Worm (Caenorhabditis elegans) whole organism, L4 larva: ENCODE data around the gene C26E6.1.

ENCODE experiments used
- F37D6.2 ChIP-seq: sonication (generic microtip); optimal IDR thresholded peaks from 2 replicates; lab custom pipeline; 2016; ENCODE audit warnings: mild to moderate bottlenecking, missing genetic modification characterization, missing compliant biosample characterization
- Y105C5A.15 ChIP-seq: fragments of 200-800 bp; sonication (Bioruptor generic); IDR thresholded peaks from 2 replicates; pipeline ENCODE4 v1.3.6; 2022; ENCODE audit warnings: missing genetic modification characterization, missing compliant biosample characterization
- Y75B8A.6 ChIP-seq: fragments of 200-800 bp; sonication (Bioruptor generic); IDR thresholded peaks from 2 replicates; pipeline ENCODE4 v1.3.6; 2022; ENCODE audit warnings: missing genetic modification reagents, missing genetic modification characterization, missing compliant biosample characterization
- ZK337.2 ChIP-seq: fragments of 200-800 bp; sonication (Bioruptor generic); IDR thresholded peaks from 2 replicates; pipeline ENCODE4 v1.3.6; 2022; ENCODE audit warnings: missing genetic modification reagents, missing genetic modification characterization, missing compliant biosample characterization
- ZK546.5 ChIP-seq, 2 experiments: sonication (generic microtip); optimal IDR thresholded peaks; 2 replicates each; lab custom pipeline; 2017; ENCODE audit warnings: missing biosample characterization in 2 of 2, missing genetic modification characterization in 2 of 2
- aha-1 ChIP-seq: fragments of 150-350 bp; peaks from one replicate; lab custom pipeline; 2014; ENCODE audit warnings: missing biosample characterization, missing genetic modification characterization
- aly-2 ChIP-seq: sonication (generic microtip); optimal IDR thresholded peaks from 2 replicates; lab custom pipeline; 2018; ENCODE audit warnings: missing biosample characterization, missing genetic modification characterization
- ama-1 ChIP-seq: fragments of 150-350 bp; optimal IDR thresholded peaks from 2 replicates; lab custom pipeline; 2014; ENCODE audit warnings: inconsistent platforms, mixed read lengths
- ceh-20 ChIP-seq: fragments of 200-800 bp; sonication (Bioruptor generic); IDR thresholded peaks from 2 replicates; pipeline ENCODE4 v1.3.6; 2022; ENCODE audit warnings: missing genetic modification reagents, missing genetic modification characterization, missing compliant biosample characterization
- ceh-44 ChIP-seq: fragments of 200-800 bp; sonication (Bioruptor generic); IDR thresholded peaks from 2 replicates; pipeline ENCODE4 v1.3.6; 2022; ENCODE audit warnings: missing genetic modification reagents, missing genetic modification characterization, missing compliant biosample characterization
- ctbp-1 ChIP-seq: fragments of 200-800 bp; sonication (Bioruptor generic); IDR thresholded peaks from 2 replicates; pipeline ENCODE4 v1.3.6; 2022; ENCODE audit warnings: missing genetic modification reagents, missing genetic modification characterization, missing compliant biosample characterization
- duxl-1 ChIP-seq: sonication (generic microtip); optimal IDR thresholded peaks from 2 replicates; lab custom pipeline; 2016; ENCODE audit warnings: mild to moderate bottlenecking, missing genetic modification characterization, moderate library complexity, missing compliant biosample characterization; ENCODE audit not compliant: poor library complexity
- gei-8 ChIP-seq: fragments of 200-800 bp; sonication (Bioruptor generic); optimal IDR thresholded peaks from 2 replicates; lab custom pipeline; 2018; ENCODE audit warnings: mild to moderate bottlenecking, missing genetic modification characterization, missing compliant biosample characterization
- hlh-11 ChIP-seq: fragments of 200-800 bp; sonication (Bioruptor generic); optimal IDR thresholded peaks from 2 replicates; lab custom pipeline; 2018; ENCODE audit warnings: mild to moderate bottlenecking, missing genetic modification characterization, missing compliant biosample characterization
- hlh-30 ChIP-seq: sonication (generic microtip); optimal IDR thresholded peaks from 2 replicates; lab custom pipeline; 2017; ENCODE audit warnings: antibody characterized with exemption, mild to moderate bottlenecking, missing genetic modification characterization, missing compliant biosample characterization; ENCODE audit not compliant: insufficient read depth
- hmg-1.1 ChIP-seq: fragments of 200-800 bp; sonication (Bioruptor generic); IDR thresholded peaks from 2 replicates; pipeline ENCODE4 v1.3.6; 2022; ENCODE audit warnings: missing genetic modification reagents, missing genetic modification characterization, missing compliant biosample characterization
- lir-3 ChIP-seq: sonication (generic microtip); optimal IDR thresholded peaks from 2 replicates; lab custom pipeline; 2016; ENCODE audit warnings: mild to moderate bottlenecking, missing genetic modification characterization, missing compliant biosample characterization
- madf-5 ChIP-seq, 2 experiments: fragments of 200-800 bp; sonication (Bioruptor generic); IDR thresholded peaks; 2 replicates each; pipeline ENCODE4 v1.3.6; 2022; ENCODE audit warnings: missing compliant biosample characterization in 2 of 2, missing genetic modification characterization in 2 of 2
- madf-9 ChIP-seq: fragments of 200-800 bp; sonication (Bioruptor generic); conservative IDR thresholded peaks from 2 replicates; pipeline ENCODE4 v1.3.6; 2022; ENCODE audit warnings: missing genetic modification reagents, missing genetic modification characterization, missing compliant biosample characterization
- mdl-1 ChIP-seq, 2 experiments: fragments of 150-350 bp in 1 of 2; sonication (generic microtip) in 1 of 2; optimal IDR thresholded peaks; 2 replicates each; lab custom pipeline; 2014 to 2017; ENCODE audit warnings: missing biosample characterization in 2 of 2, missing genetic modification characterization in 2 of 2
- mep-1 ChIP-seq: fragments of 150-350 bp; sonication (generic microtip); optimal IDR thresholded peaks from 3 replicates; lab custom pipeline; 2014; ENCODE audit warnings: missing biosample characterization, missing genetic modification characterization
- mxl-2 ChIP-seq: fragments of 200-800 bp; sonication (Bioruptor generic); conservative IDR thresholded peaks from 2 replicates; pipeline ENCODE4 v1.3.6; 2022; ENCODE audit warnings: missing genetic modification reagents, missing genetic modification characterization, missing compliant biosample characterization
- nhr-102 ChIP-seq: sonication (generic microtip); optimal IDR thresholded peaks from 2 replicates; lab custom pipeline; 2016; ENCODE audit warnings: mild to moderate bottlenecking, missing genetic modification characterization, moderate library complexity, missing compliant biosample characterization
- nhr-111 ChIP-seq: fragments of 200-800 bp; sonication (Bioruptor generic); optimal IDR thresholded peaks from 2 replicates; lab custom pipeline; 2018; ENCODE audit warnings: mild to moderate bottlenecking, missing genetic modification characterization, missing compliant biosample characterization
- nhr-25 ChIP-seq: sonication (generic microtip); optimal IDR thresholded peaks from 2 replicates; lab custom pipeline; 2017; ENCODE audit warnings: missing genetic modification characterization, mild to moderate bottlenecking, missing compliant biosample characterization, antibody characterized with exemption, moderate library complexity, borderline replicate concordance; ENCODE audit not compliant: insufficient read depth
- nhr-28 ChIP-seq: fragments of 150-350 bp; optimal IDR thresholded peaks from 2 replicates; lab custom pipeline; 2014; ENCODE audit warnings: missing biosample characterization, missing genetic modification characterization
- nhr-42 ChIP-seq: fragments of 200-800 bp; sonication (Bioruptor generic); IDR thresholded peaks from 2 replicates; pipeline ENCODE4 v1.3.6; 2022; ENCODE audit warnings: missing genetic modification characterization, missing compliant biosample characterization
- pha-4 ChIP-seq, 2 experiments: fragments of 150-350 bp in 1 of 2; fragments of 200-800 bp in 1 of 2; sonication (Bioruptor generic) in 1 of 2; IDR thresholded peaks in 1 of 2; optimal IDR thresholded peaks in 1 of 2; 2 replicates each; pipeline versions ENCODE4 v1.3.6 to Lab custom; 2014 to 2022; ENCODE audit warnings: missing genetic modification characterization in 2 of 2, missing genetic modification reagents in 2 of 2, missing biosample characterization in 1 of 2, missing compliant biosample characterization in 1 of 2
- php-3 ChIP-seq: fragments of 200-800 bp; sonication (Bioruptor generic); IDR thresholded peaks from 2 replicates; pipeline ENCODE4 v1.3.6; 2022; ENCODE audit warnings: missing genetic modification reagents, missing genetic modification characterization, missing compliant biosample characterization
- sdz-12 ChIP-seq: fragments of 200-800 bp; sonication (Bioruptor generic); optimal IDR thresholded peaks from 2 replicates; lab custom pipeline; 2018; ENCODE audit warnings: mild to moderate bottlenecking, missing genetic modification characterization, missing compliant biosample characterization
- set-16 ChIP-seq: fragments of 200-800 bp; sonication (Bioruptor generic); IDR thresholded peaks from 2 replicates; pipeline ENCODE4 v1.3.6; 2022; ENCODE audit warnings: missing genetic modification reagents, missing genetic modification characterization, missing compliant biosample characterization
- spr-1 ChIP-seq: sonication (generic microtip); optimal IDR thresholded peaks from 2 replicates; lab custom pipeline; 2016; ENCODE audit warnings: mild to moderate bottlenecking, missing genetic modification characterization, missing compliant biosample characterization
- spr-3 ChIP-seq: fragments of 200-800 bp; sonication (Bioruptor generic); optimal IDR thresholded peaks from 2 replicates; lab custom pipeline; 2018; ENCODE audit warnings: mild to moderate bottlenecking, missing genetic modification characterization, missing compliant biosample characterization
- zag-1 ChIP-seq: fragments of 150-350 bp; optimal IDR thresholded peaks from 2 replicates; lab custom pipeline; 2014; ENCODE audit warnings: missing biosample characterization, missing genetic modification characterization
- ztf-11 ChIP-seq: fragments of 150-350 bp; optimal IDR thresholded peaks from 2 replicates; lab custom pipeline; 2014; ENCODE audit warnings: missing biosample characterization, missing genetic modification characterization

Gene C26E6.1

DNA sequence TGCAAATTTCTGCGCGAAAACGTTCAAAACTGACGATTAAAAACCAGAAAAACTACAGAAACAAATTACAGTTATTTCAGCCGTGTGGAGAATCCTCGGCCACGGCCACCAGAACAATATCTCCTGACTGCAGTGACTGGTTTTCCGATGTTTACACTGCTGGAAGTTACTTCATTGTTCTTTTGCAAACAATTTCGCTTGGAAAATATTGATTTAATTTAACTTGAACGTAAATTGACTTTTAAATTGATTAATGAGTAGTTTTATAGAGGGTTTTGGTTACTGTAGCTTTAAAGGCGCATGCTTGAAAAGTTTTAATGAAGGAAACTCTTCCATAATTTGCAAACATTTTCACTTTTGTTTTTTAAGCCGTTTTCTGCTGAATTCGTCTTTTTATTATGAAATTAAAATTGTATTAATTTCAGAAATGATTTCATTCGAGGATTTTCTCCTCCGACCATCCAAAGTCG lies 42.3 kb downstream of the C26E6.1 start, which contains the start of gene smcr-8 (continued):
- TF ChIP-seq ceh-44 (GFP tag; lab: Robert Waterston, UW), result no peak
- no peak for TF ChIP-seq spr-1 (tag; lab: Kevin White, UChicago)
- TF ChIP-seq ctbp-1 (GFP tag; lab: Robert Waterston, UW), result no peak
- no peak for TF ChIP-seq hlh-11 (tag; lab: Kevin White, UChicago)
- no peak for TF ChIP-seq sdz-12 (GFP tag; lab: Kevin White, UChicago)
- TF ChIP-seq mdl-1 (tag; optimal IDR thresholded peaks at IDR 0.05; lab: Kevin White, UChicago), result no peak
- no peak for TF ChIP-seq mxl-2
- no peak for TF ChIP-seq duxl-1 (tag; lab: Kevin White, UChicago)
- TF ChIP-seq nhr-111 (GFP tag; lab: Kevin White, UChicago), result no peak
- no peak for TF ChIP-seq nhr-25 (tag; lab: Kevin White, UChicago)

DNA sequence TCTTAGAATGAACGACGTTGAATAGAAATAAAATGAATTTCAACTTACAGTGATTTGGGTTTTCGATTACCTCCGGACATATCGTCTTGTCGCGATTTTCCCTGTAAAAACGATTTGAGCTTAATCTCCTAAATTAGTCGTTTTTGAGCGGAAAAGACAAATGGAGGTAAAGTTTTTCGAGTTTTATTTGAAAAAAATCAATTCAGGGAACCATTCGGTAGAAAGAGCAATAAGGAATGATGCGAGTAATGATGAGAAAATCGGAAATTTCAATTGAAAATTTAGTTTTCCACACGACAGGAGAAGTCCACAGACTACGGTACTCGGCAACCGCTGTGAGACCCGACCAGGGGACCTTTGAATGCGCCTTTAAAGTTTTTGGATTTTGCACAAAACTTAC lies 45.6 kb downstream of the C26E6.1 start, which contains the start of gene R144.10:
Gene R144.10 (minus strand): TSS at position 101 of the 400 bp plus-strand sequence.
- TF ChIP-seq ztf-11 (tag; lab: Kevin White, UChicago) (no peak), lir-3 (no peak), Y105C5A.15 (GFP tag; lab: Robert Waterston, UW) (no peak), php-3 (GFP tag; lab: Robert Waterston, UW) (no peak), mep-1 (tag; lab: Kevin White, UChicago) (no peak), zag-1 (tag; lab: Kevin White, UChicago) (no peak), gei-8 (GFP tag; lab: Kevin White, UChicago) (no peak), spr-3 (GFP tag; lab: Kevin White, UChicago) (no peak), ceh-44 (GFP tag; lab: Robert Waterston, UW) (no peak), pha-4 (GFP tag; IDR thresholded peaks at IDR 0.05; lab: Robert Waterston, UW) (no peak), pha-4 (tag; optimal IDR thresholded peaks at IDR 0.05; lab: Kevin White, UChicago) (no peak), ama-1 (no peak), hmg-1.1 (GFP tag; lab: Robert Waterston, UW) (no peak)

DNA sequence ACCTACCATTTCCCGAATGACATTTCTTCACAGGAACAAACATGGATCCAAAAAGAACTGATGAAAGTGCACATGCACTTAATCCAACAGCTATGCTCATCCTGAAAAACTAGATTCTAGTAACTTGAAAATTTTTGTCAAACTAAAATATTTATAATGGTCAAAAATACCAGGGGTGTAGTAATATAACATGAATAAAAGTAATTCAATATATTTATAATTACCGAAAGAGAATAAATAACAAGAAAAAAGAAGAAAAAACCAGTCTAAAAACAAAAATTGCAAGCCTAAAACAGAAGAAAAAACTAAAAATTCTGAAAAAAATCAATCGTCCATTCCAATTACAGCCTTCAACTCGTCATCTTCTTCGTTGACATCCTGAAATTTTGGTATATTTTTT lies 48.0 kb downstream of the C26E6.1 start, which contains the start of gene R144.6:
Gene R144.6 (minus strand): TSS at position 101 of the 400 bp plus-strand sequence.
- no peak for TF ChIP-seq nhr-28 (tag; lab: Kevin White, UChicago)
- no peak for TF ChIP-seq ZK337.2
- no peak for TF ChIP-seq nhr-102
- TF ChIP-seq aly-2 (tag; lab: Kevin White, UChicago), result no peak
- TF ChIP-seq madf-5 (GFP tag; IDR thresholded peaks at IDR 0.05; lab: Robert Waterston, UW), result no peak
- no peak for TF ChIP-seq hlh-30 (tag; lab: Kevin White, UChicago)
- no peak for TF ChIP-seq sdz-12 (GFP tag; lab: Kevin White, UChicago)
- TF ChIP-seq madf-9 (GFP tag; lab: Robert Waterston, UW), result no peak
- no peak for TF ChIP-seq ZK546.5 (tag; optimal IDR thresholded peaks at IDR 0.05; lab: Kevin White, UChicago)
- TF ChIP-seq Y75B8A.6 (GFP tag; lab: Robert Waterston, UW), result no peak
- no peak for TF ChIP-seq set-16 (GFP tag; lab: Robert Waterston, UW)
- TF ChIP-seq aha-1 (tag; lab: Kevin White, UChicago), result no peak
- no peak for TF ChIP-seq F37D6.2 (tag; lab: Kevin White, UChicago)
- TF ChIP-seq spr-3 (GFP tag; lab: Kevin White, UChicago), result no peak

DNA sequence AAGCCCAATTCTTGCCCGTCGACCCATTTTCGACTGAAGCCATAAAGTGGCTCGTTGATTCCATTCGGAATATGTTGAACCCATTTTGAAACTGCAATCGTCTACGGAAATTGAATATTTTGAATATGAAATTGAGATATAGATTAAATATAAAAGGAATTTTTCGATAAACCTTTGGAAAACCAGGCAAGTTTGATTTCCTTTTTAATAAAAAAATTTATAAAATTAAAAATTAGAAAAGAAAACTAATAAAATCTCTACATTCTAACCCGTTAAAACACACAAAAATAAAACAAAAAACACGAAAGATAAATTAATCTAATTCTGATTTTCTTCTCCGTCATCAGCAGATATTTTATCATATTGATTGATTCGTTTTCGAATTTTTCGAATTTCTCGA lies 50.2 kb downstream of the C26E6.1 start, which contains the start of gene R144.12:
Gene R144.12 (minus strand): TSS at position 101 of the 400 bp plus-strand sequence.
- TF ChIP-seq ceh-20 (GFP tag; lab: Robert Waterston, UW) (no peak), ZK337.2 (no peak), nhr-42 (no peak), php-3 (GFP tag; lab: Robert Waterston, UW) (no peak)
